Worm (Caenorhabditis elegans) whole organism, dauer: ENCODE results near the gene C17F4.2.
"Not testable (repeated sequence)": the region's sequence is repeated elsewhere in the genome, so short reads cannot be mapped to it uniquely, and the experiment has no call there.

ENCODE experiments used
- unc-62 ChIP-seq: sonication (generic microtip); optimal IDR thresholded peaks from 2 replicates; lab custom pipeline; 2017; ENCODE audit warnings: missing biosample characterization, missing genetic modification reagents, missing genetic modification characterization

The C17F4.2 gene

DNA sequence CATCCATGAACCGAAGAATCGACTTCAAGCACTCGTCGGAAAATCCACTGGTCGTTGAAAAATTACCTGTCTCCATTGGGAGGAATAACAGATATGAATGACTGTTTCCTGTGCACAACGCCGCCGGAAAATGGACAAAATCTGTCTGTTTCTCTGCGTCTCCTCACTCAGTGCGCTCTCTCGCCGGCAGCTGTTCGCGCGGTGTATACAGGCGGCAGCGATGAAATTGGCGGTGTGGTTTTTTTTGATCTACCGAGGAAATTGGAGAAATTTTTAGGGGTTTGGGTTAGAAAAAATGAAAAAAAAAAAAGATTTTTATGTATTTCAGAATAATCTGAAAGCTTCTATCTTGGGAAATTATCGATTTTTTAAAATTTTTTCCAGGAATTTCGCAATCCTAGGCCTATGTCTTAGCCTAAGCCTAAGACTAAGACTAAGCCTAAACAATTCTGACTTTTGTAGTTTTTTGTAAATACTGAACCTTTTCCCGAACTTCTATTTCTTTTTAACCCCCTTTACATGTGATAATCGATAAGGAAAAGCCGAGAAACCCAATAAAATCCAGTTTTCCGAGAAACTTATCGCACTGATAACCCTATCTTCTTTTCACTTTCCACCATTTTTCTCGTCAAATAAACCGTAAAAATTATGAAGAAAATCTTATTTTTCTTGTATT lies at the start of gene C17F4.2, which contains the start of gene fbxc-50:
C17F4.2 (plus strand) TSS at position 626 of the 676 bp plus-strand sequence.
fbxc-50 (minus strand) TSS at position 81 of the 676 bp plus-strand sequence.
- no peak for TF ChIP-seq unc-62 (GFP tag; lab: Kevin White, UChicago)

ce11 chrII:3198998-3199397 lies 49.5 kb upstream of the C17F4.2 start, which contains the start of gene sri-51:
Gene sri-51, minus strand, starts transcription at chrII:3199098.
- no peak for TF ChIP-seq unc-62 (GFP tag; lab: Kevin White, UChicago)

- TF ChIP-seq unc-62 (GFP tag; lab: Kevin White, UChicago), result not testable (repeated sequence)
Observed at ce11 chrII:3201242-3201641, 47.2 kb upstream of the C17F4.2 start, which contains the start of gene sri-48. Gene sri-48, minus strand, starts transcription at chrII:3201342.

- TF ChIP-seq unc-62 (GFP tag; lab: Kevin White, UChicago), result no peak
Observed at ce11 chrII:3202519-3202918, 45.9 kb upstream of the C17F4.2 start, which contains the start of gene sri-53. Gene sri-53, minus strand, starts transcription at chrII:3202619.

- TF ChIP-seq unc-62 (GFP tag; lab: Kevin White, UChicago), result no peak
Observed at ce11 chrII:3203415-3203814, 45.1 kb upstream of the C17F4.2 start, which contains the start of gene sri-50. Gene sri-50, plus strand, starts transcription at chrII:3203715.

- no peak for TF ChIP-seq unc-62 (GFP tag; lab: Kevin White, UChicago)
Observed at ce11 chrII:3206423-3206989, 42.0 kb upstream of the C17F4.2 start, which contains the start of the genes ZC239.20 and ZC239.21. Gene ZC239.20, minus strand, starts transcription at chrII:3206523. Gene ZC239.21, plus strand, starts transcription at chrII:3206939.

ce11 chrII:3208679-3209078 lies 39.8 kb upstream of the C17F4.2 start, which contains the start of gene sdz-35:
Gene sdz-35, minus strand, starts transcription at chrII:3208779.
- TF ChIP-seq unc-62 (GFP tag; lab: Kevin White, UChicago), result no peak

DNA sequence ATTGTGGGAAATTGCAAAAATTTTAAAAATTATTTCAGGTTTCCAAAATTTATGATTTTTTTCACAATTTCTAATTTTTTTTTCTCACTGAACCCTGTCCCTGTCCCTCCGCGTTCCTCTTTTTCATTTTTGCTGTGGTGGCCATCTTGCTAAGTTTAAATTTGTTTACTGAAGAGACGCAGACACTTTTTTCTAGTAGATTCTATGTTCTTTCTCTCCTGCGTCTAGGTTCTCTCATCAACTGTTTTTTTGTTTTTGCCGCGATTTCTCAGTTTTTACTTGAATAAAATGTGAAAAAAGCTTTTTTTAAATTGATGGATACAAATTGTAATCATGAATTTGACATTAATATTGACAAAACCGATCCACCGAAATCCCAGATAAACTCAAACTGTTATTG lies 39.2 kb upstream of the C17F4.2 start, which contains the start of gene ZC239.6:
ZC239.6 (plus strand) TSS at position 381 of the 400 bp plus-strand sequence.
- no peak for TF ChIP-seq unc-62 (GFP tag; lab: Kevin White, UChicago)

DNA sequence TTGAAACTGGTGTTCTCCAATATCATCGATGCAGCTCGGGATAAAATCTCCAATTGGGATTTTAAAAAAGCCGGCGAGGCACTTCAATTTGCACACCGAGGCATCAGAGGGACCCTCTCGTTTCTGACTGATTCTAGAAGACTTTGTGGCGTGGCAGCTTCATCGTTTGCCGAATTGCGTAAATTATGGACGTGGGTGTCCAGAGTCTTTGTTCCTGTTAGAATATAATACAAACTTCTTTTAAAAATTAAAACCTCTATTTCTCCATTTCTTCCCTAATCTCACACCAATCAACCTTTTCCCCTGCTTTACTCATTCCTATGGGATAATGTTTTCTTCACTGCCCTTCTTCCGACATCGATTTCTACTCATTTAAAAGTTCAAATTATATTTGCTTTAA lies 38.1 kb upstream of the C17F4.2 start, which contains the start of gene ZC239.5:
ZC239.5 (plus strand) TSS at position 301 of the 400 bp plus-strand sequence.
- TF ChIP-seq unc-62 (GFP tag; lab: Kevin White, UChicago), result no peak

DNA sequence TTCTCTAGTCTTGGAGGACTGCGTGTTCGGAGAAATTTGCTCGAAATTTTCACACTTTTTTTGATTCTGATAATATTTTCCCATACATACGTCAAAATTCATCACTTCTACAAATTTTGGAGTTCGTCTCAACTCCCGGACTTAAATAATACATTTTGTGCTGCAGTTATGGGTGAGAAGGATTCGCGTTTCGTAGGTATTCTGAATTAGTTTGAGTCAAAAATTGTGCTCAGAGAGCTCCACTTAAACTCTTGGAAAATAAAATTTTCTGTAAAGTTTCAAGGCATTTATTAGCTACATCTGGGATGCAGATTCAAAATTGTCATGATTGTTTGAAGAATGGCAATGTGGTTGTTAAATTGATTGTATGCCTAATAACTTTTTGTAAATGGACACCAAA lies 34.6 kb upstream of the C17F4.2 start, which contains the start of gene ZC239.4:
ZC239.4 (plus strand) TSS at position 301 of the 400 bp plus-strand sequence.
- TF ChIP-seq unc-62 (GFP tag; lab: Kevin White, UChicago), result no peak

DNA sequence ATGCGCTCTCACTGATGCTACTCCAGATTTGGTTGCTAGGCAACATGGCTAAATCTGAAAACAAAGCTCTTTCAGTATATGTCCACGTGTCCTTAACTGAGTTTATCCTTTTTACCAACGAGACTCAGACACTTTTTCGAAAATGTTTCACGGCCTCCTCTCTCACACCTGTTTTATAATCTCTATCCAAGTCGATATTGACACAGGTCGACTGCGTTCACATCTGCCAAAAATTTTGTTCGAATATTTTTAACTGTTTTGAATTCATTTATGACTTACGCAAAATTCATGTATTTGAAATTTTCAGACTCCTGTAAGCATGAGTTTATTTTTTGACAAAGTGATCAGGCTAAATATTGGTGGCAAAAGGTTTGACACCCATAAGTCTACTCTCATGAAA lies 32.7 kb upstream of the C17F4.2 start, which contains the start of gene ZC239.3:
ZC239.3 (plus strand) TSS at position 301 of the 400 bp plus-strand sequence.
- not testable (repeated sequence) for TF ChIP-seq unc-62 (GFP tag; lab: Kevin White, UChicago)

ce11 chrII:3220723-3221122 lies 27.7 kb upstream of the C17F4.2 start, which contains the start of gene ZC239.22:
Gene ZC239.22, minus strand, starts transcription at chrII:3220823.
- no peak for TF ChIP-seq unc-62 (GFP tag; lab: Kevin White, UChicago)

ce11 chrII:3221730-3222129 lies 26.7 kb upstream of the C17F4.2 start, which contains the start of gene ZC239.14:
Gene ZC239.14, minus strand, starts transcription at chrII:3222034.
- no peak for TF ChIP-seq unc-62 (GFP tag; lab: Kevin White, UChicago)

- TF ChIP-seq unc-62 (GFP tag; lab: Kevin White, UChicago), result no peak
Observed at ce11 chrII:3222686-3223085, 25.8 kb upstream of the C17F4.2 start, which contains the start of gene ZC239.13. Gene ZC239.13, minus strand, starts transcription at chrII:3222839.

DNA sequence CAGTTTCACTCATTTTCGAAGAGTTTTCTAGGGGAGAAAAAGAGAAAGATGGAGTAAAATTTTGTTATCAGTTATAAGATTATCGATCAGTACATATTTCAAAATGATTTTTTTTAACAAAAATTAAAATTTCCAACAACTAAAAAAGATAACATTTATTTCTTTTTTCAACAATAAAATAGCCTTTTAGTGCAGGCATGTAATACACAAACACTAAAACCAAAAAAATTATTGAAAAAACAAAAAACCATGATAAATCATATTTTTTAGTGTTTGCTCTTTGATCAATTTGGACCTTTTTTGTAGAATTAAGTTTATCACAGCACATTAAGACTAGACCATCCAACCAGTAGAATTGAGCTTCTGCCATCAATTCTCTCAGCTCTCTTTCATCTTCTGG lies 23.8 kb upstream of the C17F4.2 start, which contains the start of gene ZC239.15:
ZC239.15 (minus strand) TSS at position 101 of the 400 bp plus-strand sequence.
- no peak for TF ChIP-seq unc-62 (GFP tag; lab: Kevin White, UChicago)

ce11 chrII:3225200-3225599 lies 23.3 kb upstream of the C17F4.2 start, which contains the start of gene ZC239.16:
Gene ZC239.16, minus strand, starts transcription at chrII:3225319.
- no peak for TF ChIP-seq unc-62 (GFP tag; lab: Kevin White, UChicago)
